Worm (Caenorhabditis elegans): ENCODE data around the gene irg-6.

DNA sequence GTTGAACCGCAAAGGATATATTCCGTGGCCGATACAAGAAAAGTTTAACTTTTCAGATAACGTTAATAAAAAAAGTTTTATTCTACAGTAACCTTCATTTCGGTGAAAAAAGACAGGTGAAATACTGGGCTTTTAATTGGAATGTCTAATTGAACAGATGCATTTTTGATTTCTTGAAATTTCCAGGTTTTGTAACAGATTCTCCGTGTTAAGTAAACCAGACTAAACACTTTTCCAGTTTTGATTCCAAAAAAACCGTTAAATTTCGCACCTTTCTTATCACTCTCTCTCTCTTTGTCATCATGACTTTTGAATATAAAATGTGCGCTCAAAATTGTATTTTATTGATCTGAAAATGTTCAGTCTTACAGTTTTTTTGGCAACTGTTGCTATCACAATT is 3.5 kb upstream of the irg-6 start, which contains the start of gene C32H11.3:
- TF ChIP-seq Y105C5A.15 (GFP tag; IDR thresholded peaks at IDR 0.05), result no peak
- no peak for TF ChIP-seq ceh-44 (GFP tag; IDR thresholded peaks at IDR 0.05)
- no peak for TF ChIP-seq egl-27 (tag; optimal IDR thresholded peaks at IDR 0.05)
- TF ChIP-seq mdl-1 (tag; optimal IDR thresholded peaks at IDR 0.05), result no peak
- no peak for TF ChIP-seq gei-8 (GFP tag; optimal IDR thresholded peaks at IDR 0.05)
- TF ChIP-seq nhr-77 (tag; optimal IDR thresholded peaks at IDR 0.05), result no peak
- no peak for TF ChIP-seq unc-130 (GFP tag; optimal IDR thresholded peaks at IDR 0.05)
- TF ChIP-seq aly-2 (tag; optimal IDR thresholded peaks at IDR 0.05), result no peak
- no peak for TF ChIP-seq nhr-76 (tag; optimal IDR thresholded peaks at IDR 0.05)
- no peak for TF ChIP-seq ztf-11 (tag; optimal IDR thresholded peaks at IDR 0.05)
- no peak for TF ChIP-seq snpc-4 (tag; optimal IDR thresholded peaks at IDR 0.05)
- no peak for TF ChIP-seq madf-9 (GFP tag; conservative IDR thresholded peaks at IDR 0.05)

Data from whole organism, L4 larva.